Worm (Caenorhabditis elegans): Measurements from ENCODE around the gene nhr-210.

The nhr-210 gene

DNA sequence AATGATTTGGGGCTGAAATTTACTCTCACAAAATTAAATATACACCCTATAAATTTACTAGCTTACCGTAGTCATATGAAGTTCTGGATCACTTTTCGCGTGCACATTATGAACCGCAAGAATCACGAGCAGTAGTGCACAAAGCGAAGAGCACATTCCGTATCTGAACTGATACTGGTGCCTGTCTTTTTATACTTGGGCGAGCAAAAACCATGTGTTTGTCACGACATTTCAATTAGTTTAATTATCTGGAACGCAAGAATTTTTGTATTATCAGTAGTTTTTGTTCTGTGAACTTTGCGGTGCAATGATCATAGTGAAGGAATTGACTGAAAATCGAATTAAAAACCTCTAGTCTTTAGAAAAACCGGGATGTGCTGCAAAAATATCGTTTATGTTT lies 4.7 kb upstream of the nhr-210 start, which contains the start of gene lipl-3:
lipl-3 (minus strand) TSS at position 161 of the 400 bp plus-strand sequence.
- no peak for TF ChIP-seq unc-62 (GFP tag; optimal IDR thresholded peaks at IDR 0.05)

DNA sequence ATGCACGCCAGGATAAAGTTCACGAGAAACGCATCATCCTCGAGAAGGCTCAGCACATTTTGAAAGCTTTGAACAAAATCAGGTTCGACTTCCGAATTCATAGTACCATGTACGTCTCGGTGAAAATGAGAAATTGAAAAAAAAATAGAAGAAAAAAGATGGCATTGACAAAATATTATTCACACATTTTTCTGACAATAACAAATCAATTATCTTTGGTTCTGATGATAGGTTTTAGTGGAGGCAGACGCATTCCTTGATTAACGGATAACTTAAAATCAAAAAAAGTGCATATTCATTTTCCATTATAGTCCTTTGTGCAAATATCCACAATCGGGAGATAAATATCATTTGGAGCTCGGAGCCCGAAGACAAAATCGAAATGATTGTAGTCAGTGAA lies 2.2 kb upstream of the nhr-210 start, which contains the start of gene srw-107:
srw-107 (minus strand) TSS at position 101 of the 400 bp plus-strand sequence.
- no peak for TF ChIP-seq unc-62 (GFP tag; optimal IDR thresholded peaks at IDR 0.05)

DNA sequence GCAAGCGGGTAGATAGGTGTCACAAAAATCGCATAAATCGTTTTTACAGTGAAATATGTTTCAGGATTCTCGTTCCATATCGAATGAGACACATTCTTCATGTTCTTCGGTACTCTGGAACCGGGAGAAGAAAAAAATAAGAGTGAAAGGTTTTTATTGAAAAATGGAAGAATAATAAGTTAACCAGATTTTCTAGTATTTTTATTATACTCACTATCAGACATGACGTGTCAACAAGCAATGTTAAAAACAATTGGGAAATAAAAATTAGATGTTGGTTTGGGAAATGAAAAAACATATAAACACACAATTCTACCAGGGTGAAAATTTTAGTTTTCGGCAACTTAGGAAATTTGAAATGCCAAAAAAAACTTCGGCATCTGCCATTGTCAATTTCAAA lies 6.9 kb downstream of the nhr-210 start, which contains the start of gene srh-37:
srh-37 (minus strand) TSS at position 101 of the 400 bp plus-strand sequence.
- TF ChIP-seq unc-62 (GFP tag; optimal IDR thresholded peaks at IDR 0.05): no peak

DNA sequence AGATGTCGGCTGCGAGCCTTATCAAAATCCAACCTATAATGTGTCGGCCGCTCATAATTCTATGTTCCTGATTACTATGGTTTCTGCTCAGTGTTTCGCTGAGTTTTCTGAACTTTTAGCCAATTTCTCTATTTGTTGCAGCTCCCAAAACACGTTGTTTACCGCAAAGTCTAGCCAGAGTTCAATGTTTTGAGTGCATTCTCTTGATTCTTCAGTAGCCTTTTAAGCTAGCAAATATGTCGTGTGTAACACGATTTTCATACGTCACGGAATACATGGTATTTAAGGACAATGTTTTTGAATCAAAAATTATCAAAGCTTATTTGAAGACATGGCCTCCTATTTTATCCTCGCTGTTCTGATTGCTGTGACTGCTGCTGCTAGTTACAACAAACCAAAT lies 14.2 kb downstream of the nhr-210 start, which contains the start of gene srlf-19:
srlf-19 (plus strand) TSS at position 301 of the 400 bp plus-strand sequence.
- no peak for TF ChIP-seq unc-62 (GFP tag; optimal IDR thresholded peaks at IDR 0.05)

DNA sequence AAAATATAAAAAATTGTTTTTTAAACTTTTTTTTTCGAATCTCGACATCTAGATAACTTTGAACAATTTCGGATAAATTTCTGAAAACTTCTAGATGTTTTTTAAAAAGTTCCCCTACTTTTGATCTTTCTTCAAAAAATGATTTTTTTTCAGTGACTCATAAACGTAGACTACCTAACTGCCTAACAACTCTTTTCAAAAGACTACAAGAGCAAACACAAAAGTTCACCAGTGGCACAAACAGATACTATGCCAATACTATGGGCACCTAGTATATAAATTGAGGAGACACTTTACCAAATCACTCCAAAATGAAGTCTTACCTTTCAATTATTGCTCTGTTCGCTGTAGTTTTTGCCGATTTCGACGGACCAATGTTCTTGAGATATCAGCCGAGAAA lies 15.6 kb downstream of the nhr-210 start, which contains the start of gene srlf-35:
srlf-35 (plus strand) TSS at position 301 of the 400 bp plus-strand sequence.
- no peak for TF ChIP-seq unc-62 (GFP tag; optimal IDR thresholded peaks at IDR 0.05)

DNA sequence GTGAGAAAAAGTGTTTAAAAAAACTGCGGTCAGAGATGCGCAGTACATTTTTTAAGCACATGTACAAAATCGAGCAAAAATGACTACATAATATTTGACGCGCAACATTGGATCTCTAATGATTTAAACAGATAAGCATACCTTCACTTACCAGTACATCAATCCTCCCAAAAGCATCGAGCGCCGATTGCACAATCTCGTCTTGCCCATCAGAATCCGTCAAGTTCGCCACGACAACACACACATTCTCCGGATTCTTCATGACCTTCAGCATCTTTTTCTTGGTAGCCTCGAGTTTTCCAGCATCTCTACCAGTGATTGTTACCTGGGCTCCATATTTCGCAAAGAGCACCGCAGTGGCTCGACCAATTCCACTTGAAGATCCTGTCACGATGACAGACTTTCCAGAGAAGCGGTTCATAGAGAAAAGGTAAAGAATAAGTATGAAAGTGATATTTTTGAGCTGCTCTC lies 16.5 kb downstream of the nhr-210 start, which contains the start of gene T01G6.10:
T01G6.10 (minus strand) TSS at position 421 of the 471 bp plus-strand sequence.
- TF ChIP-seq unc-62 (GFP tag; optimal IDR thresholded peaks at IDR 0.05): no peak

DNA sequence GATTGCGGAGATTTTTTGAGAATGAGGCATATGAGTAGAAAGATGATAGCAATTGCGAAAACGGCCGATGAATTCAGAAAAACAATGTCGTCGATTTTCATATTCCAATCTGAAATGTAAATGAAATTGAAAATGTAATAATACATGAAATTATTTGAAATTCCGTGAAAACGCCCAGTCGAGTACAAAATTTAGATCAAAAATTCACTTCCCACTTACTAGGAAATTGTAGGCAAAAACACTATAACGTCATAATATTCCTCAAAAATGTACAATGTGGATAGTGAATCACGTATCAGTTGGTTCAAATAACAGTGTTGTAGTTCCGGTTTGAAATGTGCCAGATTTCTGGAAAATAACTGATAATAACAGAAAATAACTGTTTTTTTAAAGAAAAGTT lies 18.1 kb downstream of the nhr-210 start, which contains the start of gene str-256:
str-256 (minus strand) TSS at position 101 of the 400 bp plus-strand sequence.
- TF ChIP-seq unc-62 (GFP tag; optimal IDR thresholded peaks at IDR 0.05): no peak

DNA sequence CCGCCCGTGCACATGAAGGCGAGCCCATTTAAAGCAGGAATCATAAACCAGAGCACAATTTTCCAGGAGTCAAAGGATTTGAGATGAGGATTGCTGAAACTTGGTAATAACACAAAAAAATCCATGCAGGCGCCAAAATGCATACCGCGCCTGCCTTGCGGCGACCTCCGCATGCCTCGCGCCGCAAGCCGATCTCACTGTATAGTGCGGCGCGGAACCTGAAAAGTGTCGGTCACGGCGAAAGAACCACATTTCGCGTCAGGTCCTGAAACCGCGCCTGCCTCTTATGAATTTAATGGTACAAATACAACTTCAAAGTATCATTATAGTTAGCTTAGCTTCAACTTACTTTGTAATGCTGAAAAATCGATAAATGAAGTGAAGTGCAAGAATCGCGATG lies 18.8 kb downstream of the nhr-210 start:
- TF ChIP-seq unc-62 (GFP tag; optimal IDR thresholded peaks at IDR 0.05): no peak

DNA sequence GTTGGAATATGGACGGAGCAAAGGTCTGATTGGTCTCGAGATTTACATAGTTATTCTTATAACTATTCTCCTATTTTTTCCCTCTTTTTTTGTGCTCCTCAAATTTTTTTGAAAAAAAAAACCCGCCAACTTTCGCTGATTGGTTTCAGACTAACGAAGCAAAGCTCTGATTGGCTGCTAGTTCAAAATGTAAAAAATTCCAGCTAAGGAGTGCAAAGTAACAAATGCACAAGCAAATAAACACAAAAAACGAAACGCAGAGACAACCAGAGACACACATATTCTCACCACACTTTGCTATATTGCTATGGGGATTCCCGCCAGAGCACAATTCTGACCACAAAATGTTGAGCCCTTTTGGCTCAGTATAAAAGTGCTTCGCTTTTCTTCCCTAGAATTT lies 21.9 kb downstream of the nhr-210 start, which contains the start of gene T01G6.1:
T01G6.1 (plus strand) TSS at position 301 of the 400 bp plus-strand sequence.
- TF ChIP-seq unc-62 (GFP tag; optimal IDR thresholded peaks at IDR 0.05): no peak

DNA sequence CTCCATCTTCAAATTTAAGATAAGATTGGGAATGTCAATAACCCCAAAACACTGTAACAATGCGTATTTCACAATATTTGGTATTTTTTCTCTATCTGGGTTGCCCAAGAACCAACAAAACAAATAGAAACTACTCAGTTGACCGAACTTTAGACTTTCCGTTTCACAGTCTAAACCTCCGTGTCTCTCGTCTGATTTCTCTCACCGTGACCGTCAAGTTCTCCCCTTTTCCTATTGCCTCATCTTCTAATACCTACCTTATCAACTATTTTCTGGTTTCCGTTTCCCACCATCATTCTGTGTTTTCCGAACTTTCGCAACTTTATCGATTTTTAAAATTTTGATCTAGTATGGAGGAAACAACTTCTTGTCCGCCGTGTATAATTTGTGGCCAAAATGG lies 25.1 kb downstream of the nhr-210 start, which contains the start of gene nhr-131:
nhr-131 (plus strand) TSS at position 87 of the 400 bp plus-strand sequence.
- no peak for TF ChIP-seq unc-62 (GFP tag; optimal IDR thresholded peaks at IDR 0.05)

DNA sequence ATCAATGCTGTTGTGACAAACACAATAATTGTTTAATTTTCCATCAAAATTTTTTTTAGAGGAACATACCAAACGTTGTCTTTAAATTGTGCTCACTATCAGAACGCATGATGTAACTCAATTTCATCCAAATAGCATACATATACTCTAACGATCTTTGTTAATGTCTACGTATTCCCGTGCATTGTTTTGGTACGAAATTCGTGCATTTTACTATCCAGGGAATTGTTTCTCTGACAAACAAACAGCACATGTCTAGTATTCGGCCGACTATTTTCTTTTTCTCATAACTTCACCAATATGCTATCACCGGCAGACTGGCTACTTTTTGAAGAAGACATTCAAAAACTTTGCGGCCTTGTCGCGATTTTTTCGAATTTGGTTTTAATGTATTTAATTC lies 27.9 kb downstream of the nhr-210 start, which contains the start of gene str-196:
str-196 (plus strand) TSS at position 301 of the 400 bp plus-strand sequence.
- TF ChIP-seq unc-62 (GFP tag; optimal IDR thresholded peaks at IDR 0.05): no peak

DNA sequence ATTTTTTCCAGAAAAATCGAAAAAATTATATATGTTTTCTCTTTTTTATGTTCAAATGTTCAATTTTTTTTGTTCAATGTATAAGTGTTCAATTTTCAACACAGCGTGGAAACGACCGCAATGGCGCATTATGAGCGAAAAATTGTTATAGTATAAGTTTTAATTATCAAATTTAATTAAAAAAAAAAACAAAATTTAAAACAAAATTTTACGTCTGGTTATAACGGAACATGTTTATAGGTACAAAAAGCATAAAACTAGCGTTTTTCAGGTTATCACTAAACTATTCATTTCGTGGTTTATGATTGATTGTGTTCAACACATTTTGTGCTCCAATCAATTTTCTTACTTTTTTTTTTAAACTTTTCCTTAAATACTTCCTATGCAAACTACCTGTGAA lies 30.0 kb downstream of the nhr-210 start, which contains the start of gene nhr-106:
nhr-106 (plus strand) TSS at position 301 of the 400 bp plus-strand sequence.
- TF ChIP-seq unc-62 (GFP tag; optimal IDR thresholded peaks at IDR 0.05): no peak

DNA sequence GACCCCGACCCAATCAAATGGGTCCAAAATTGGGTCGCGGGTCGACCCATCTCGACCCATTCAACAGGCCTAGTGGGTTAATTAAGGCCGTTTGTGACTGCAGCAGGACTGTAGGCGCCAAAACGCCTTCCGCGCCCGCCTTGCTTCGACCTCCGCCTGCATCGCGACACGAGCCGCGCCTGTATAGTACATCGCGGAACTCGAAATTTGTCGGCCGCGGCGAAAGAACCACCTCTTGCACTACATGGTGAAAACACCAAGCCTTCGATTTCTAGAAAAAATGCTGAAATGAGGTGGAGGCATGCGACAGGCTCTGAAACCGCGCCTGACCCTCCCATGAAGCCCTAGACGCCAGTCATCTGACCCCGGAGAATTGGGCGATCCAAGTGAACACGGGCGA lies 31.4 kb downstream of the nhr-210 start:
- no peak for TF ChIP-seq unc-62 (GFP tag; optimal IDR thresholded peaks at IDR 0.05)

DNA sequence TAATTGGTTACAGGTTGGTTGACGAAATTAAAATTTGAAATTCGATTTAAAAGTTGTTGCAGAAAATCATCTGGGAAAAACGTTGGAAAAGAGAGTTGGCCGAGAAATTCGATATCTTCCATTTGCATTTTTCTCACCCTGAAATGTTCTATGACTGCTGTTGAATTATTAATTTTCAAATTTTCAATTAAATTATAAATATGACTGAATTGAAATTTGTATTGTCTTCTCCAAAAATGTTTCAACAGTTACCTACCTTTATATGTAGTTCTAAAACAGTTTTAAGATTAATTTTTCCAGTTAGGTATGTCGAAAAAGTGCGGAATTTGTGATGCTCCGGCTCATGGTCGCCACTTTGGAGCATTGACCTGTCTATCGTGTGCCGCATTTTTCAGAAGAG lies 32.7 kb downstream of the nhr-210 start, which contains the start of gene nhr-211:
nhr-211 (plus strand) TSS at position 301 of the 400 bp plus-strand sequence.
- no peak for TF ChIP-seq unc-62 (GFP tag; optimal IDR thresholded peaks at IDR 0.05)

DNA sequence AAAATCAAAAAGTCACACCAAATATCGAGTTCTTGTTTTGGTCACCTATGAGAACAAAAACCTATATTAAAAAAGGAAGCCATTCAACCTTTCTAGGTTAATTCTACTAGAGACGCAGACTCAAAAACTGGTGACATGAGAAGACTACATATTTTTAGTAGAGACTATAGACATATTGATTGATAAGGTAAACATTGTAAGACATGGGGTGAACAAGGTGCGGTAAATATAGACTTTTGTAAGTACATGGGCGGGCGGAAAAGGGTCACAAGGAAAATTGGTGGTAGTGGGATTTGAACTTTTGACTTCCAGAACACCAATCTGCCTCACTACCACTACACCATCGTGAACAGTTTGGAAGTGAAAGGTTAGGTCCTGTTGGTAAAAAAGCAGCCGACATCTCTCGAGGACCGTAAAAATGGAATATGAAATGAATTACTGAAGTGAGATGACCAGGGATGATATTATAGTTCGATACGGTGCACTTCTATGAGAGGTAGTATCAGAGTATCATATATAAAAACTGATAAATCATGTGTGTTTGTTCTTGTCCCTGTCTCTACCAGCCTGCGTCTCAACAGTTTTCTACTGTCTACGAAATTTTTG lies 35.0 kb downstream of the nhr-210 start, which contains the start of gene nhr-212:
nhr-212 (plus strand) TSS at position 573 of the 606 bp plus-strand sequence.
- no peak for TF ChIP-seq unc-62 (GFP tag; optimal IDR thresholded peaks at IDR 0.05)

DNA sequence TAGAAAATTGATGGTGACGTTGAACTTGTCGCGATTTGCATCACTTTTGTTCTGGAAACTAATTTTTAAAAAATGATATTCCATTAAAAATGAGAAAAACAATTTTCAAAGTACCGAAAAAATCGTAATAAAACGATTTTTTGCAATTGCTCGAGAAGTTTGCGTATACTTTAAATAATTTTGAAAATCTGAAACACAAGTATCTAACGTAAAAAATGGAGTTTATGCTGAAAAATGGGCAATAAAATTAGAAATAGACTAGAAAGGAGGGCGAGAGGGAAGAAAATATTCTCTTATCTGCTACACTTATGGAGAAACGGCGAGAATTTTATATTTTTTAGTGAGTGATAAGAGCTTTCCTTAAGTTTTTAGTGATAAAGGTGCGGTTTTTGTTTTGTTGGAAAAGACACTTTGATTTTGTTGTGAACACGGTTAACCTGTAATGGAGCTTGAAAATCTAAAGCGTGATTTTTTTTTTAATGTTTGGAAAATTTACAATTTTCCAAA lies 36.0 kb downstream of the nhr-210 start, which contains the start of gene nhr-130:
nhr-130 (minus strand) TSS at position 51 of the 507 bp plus-strand sequence.
- no peak for TF ChIP-seq unc-62 (GFP tag; optimal IDR thresholded peaks at IDR 0.05)
